Fruit fly (Drosophila melanogaster) whole organism, adult: ENCODE data around the gene COX7B.

Source experiments
- CG11617 ChIP-seq: fragments of 200-800 bp; sonication (Bioruptor generic); optimal IDR thresholded peaks from 2 replicates; lab custom pipeline; 2017; ENCODE audit warnings: mild to moderate bottlenecking, missing biosample characterization, missing genetic modification reagents, missing genetic modification characterization
- CG12768 ChIP-seq: fragments of 200-800 bp; sonication (Bioruptor generic); optimal IDR thresholded peaks from 2 replicates; lab custom pipeline; 2017; ENCODE audit warnings: missing biosample characterization, missing genetic modification characterization, mild to moderate bottlenecking, moderate library complexity, missing genetic modification reagents
- CG14711 ChIP-seq: fragments of 200-800 bp; sonication (Bioruptor generic); optimal IDR thresholded peaks from 2 replicates; lab custom pipeline; 2018; ENCODE audit warnings: missing biosample characterization, mild to moderate bottlenecking, missing genetic modification characterization, moderate library complexity
- CG1620 ChIP-seq: fragments of 200-800 bp; sonication (Bioruptor generic); optimal IDR thresholded peaks from 2 replicates; lab custom pipeline; 2016; ENCODE audit warnings: missing biosample characterization, missing genetic modification characterization
- CG33017 ChIP-seq: fragments of 200-800 bp; sonication (Bioruptor generic); optimal IDR thresholded peaks from 2 replicates; lab custom pipeline; 2018; ENCODE audit warnings: missing biosample characterization, mild to moderate bottlenecking, missing genetic modification characterization, moderate library complexity
- CG7045 ChIP-seq: fragments of 200-800 bp; sonication (Bioruptor generic); optimal IDR thresholded peaks from 2 replicates; lab custom pipeline; 2017; ENCODE audit warnings: missing biosample characterization, mild to moderate bottlenecking, missing genetic modification characterization
- CG7101 ChIP-seq: fragments of 200-800 bp; sonication (Bioruptor generic); optimal IDR thresholded peaks from 2 replicates; lab custom pipeline; 2018; ENCODE audit warnings: missing biosample characterization, mild to moderate bottlenecking, missing genetic modification characterization, moderate library complexity
- Clk ChIP-seq: fragments of 200-800 bp; sonication (Bioruptor generic); optimal IDR thresholded peaks from 2 replicates; lab custom pipeline; 2017; ENCODE audit warnings: missing biosample characterization, missing genetic modification characterization
- Crg-1 ChIP-seq: fragments of 200-800 bp; sonication (Bioruptor generic); optimal IDR thresholded peaks from 2 replicates; lab custom pipeline; 2016; ENCODE audit warnings: missing biosample characterization, missing genetic modification characterization
- Hr96 ChIP-seq: fragments of 200-800 bp; sonication (Bioruptor generic); optimal IDR thresholded peaks from 2 replicates; lab custom pipeline; 2016; ENCODE audit warnings: missing biosample characterization, missing genetic modification characterization
- Mnt ChIP-seq: fragments of 200-800 bp; sonication (Bioruptor generic); optimal IDR thresholded peaks from 2 replicates; lab custom pipeline; 2016; ENCODE audit warnings: missing biosample characterization, mild to moderate bottlenecking, missing genetic modification characterization
- cic ChIP-seq: fragments of 200-800 bp; sonication (Bioruptor generic); optimal IDR thresholded peaks from 2 replicates; lab custom pipeline; 2017; ENCODE audit warnings: missing biosample characterization, mild to moderate bottlenecking, missing genetic modification characterization, moderate library complexity
- kay ChIP-seq: fragments of 200-800 bp; sonication (Bioruptor generic); peaks from one replicate; lab custom pipeline; 2016; ENCODE audit warnings: missing biosample characterization, missing genetic modification characterization, borderline replicate concordance

DNA sequence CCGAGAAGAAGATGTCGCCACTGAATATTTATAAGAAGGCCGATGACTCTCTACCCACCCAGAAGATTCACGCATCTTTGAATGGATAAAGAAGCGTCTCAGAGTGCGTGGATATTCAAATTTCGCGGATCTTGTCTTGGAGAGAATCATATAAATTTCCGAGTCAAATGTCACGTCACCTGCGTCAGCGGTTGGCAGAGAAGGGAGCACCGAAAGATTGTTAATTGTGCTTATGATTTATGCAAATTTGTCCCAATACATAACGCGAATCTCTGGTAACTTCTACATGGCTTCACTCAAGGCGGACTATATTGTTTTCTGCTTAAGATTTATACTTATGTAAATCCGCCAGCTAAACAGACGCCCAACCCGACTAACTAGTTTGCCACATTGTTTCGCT, 34.1 kb upstream of the COX7B start:
- TF ChIP-seq cic (GFP tag; lab: Kevin White, UChicago) (no peak), Mnt (GFP tag; lab: Kevin White, UChicago) (no peak), CG14711 (tag; lab: Kevin White, UChicago) (no peak), CG33017 (no peak), kay (GFP tag; lab: Kevin White, UChicago) (no peak), Clk (GFP tag; lab: Kevin White, UChicago) (no peak), CG1620 (GFP tag; lab: Kevin White, UChicago) (no peak), Crg-1 (no peak), Hr96 (GFP tag; lab: Kevin White, UChicago) (no peak), CG7045 (no peak), CG12768 (GFP tag; lab: Kevin White, UChicago) (no peak), CG7101 (tag; lab: Kevin White, UChicago) (no peak), CG11617 (GFP tag; lab: Kevin White, UChicago) (no peak)
